Worm (Caenorhabditis elegans): Measurements from ENCODE around the gene C40H1.9.

- TF ChIP-seq dao-5 (tag; optimal IDR thresholded peaks at IDR 0.05), result no peak
- TF ChIP-seq him-1 (tag; optimal IDR thresholded peaks at IDR 0.05), result no peak
Observed at ce11 chrIII:9314476-9314875, 5.3 kb upstream of the C40H1.9 start, which contains the start of gene C40H1.8.

All from whole organism, L4/young adult.